Fruit fly (Drosophila melanogaster) whole organism, prepupa: ENCODE results near the gene Fer1.

Experiments
- Blimp-1 ChIP-seq: fragments of 200-800 bp; sonication (Bioruptor generic); optimal IDR thresholded peaks from 3 replicates; lab custom pipeline; 2017; ENCODE audit warnings: missing biosample characterization, missing genetic modification characterization, mild to moderate bottlenecking, moderate library complexity, missing genetic modification reagents
- CG10631 ChIP-seq: fragments of 200-800 bp; sonication (Bioruptor generic); optimal IDR thresholded peaks from 2 replicates; lab custom pipeline; 2016; ENCODE audit warnings: missing biosample characterization, missing genetic modification characterization
- CG10669 ChIP-seq: fragments of 200-800 bp; sonication (Bioruptor generic); optimal IDR thresholded peaks from 3 replicates; lab custom pipeline; 2018; ENCODE audit warnings: missing biosample characterization, mild to moderate bottlenecking, missing genetic modification characterization, moderate library complexity
- CG11294 ChIP-seq: fragments of 200-800 bp; sonication (Bioruptor generic); IDR thresholded peaks from 2 replicates; pipeline ENCODE4 v1.3.6; 2022; ENCODE audit warnings: missing biosample characterization, missing genetic modification characterization
- CG11902 ChIP-seq: fragments of 200-800 bp; sonication (Bioruptor generic); optimal IDR thresholded peaks from 3 replicates; lab custom pipeline; 2016; ENCODE audit warnings: missing biosample characterization, missing genetic modification characterization
- CG16779 ChIP-seq: fragments of 200-800 bp; sonication (Bioruptor generic); optimal IDR thresholded peaks from 3 replicates; lab custom pipeline; 2017; ENCODE audit warnings: missing biosample characterization, mild to moderate bottlenecking, missing genetic modification characterization
- CG3032 ChIP-seq: fragments of 200-800 bp; optimal IDR thresholded peaks from 2 replicates; lab custom pipeline; 2019; ENCODE audit warnings: missing biosample characterization, mild to moderate bottlenecking, missing genetic modification characterization, moderate library complexity
- CG31627 ChIP-seq: fragments of 200-800 bp; sonication (Bioruptor generic); optimal IDR thresholded peaks from 3 replicates; lab custom pipeline; 2016; ENCODE audit warnings: missing biosample characterization, missing genetic modification characterization
- CG32006 ChIP-seq: fragments of 200-800 bp; sonication (Bioruptor generic); optimal IDR thresholded peaks from 3 replicates; lab custom pipeline; 2017; ENCODE audit warnings: missing biosample characterization, mild to moderate bottlenecking, missing genetic modification characterization
- CG34406 ChIP-seq: fragments of 200-800 bp; sonication (Bioruptor generic); optimal IDR thresholded peaks from 3 replicates; lab custom pipeline; 2016; ENCODE audit warnings: missing biosample characterization, missing genetic modification characterization
- CG4318 ChIP-seq: fragments of 200-800 bp; sonication (Bioruptor generic); optimal IDR thresholded peaks from 3 replicates; lab custom pipeline; 2017; ENCODE audit warnings: missing biosample characterization, mild to moderate bottlenecking, missing genetic modification characterization
- CG6163 ChIP-seq: fragments of 200-800 bp; sonication (Bioruptor generic); IDR thresholded peaks from 3 replicates; pipeline ENCODE4 v1.3.6; 2022; ENCODE audit warnings: missing biosample characterization, missing genetic modification characterization
- CG6276 ChIP-seq: fragments of 200-800 bp; sonication (Bioruptor generic); optimal IDR thresholded peaks from 2 replicates; lab custom pipeline; 2017; ENCODE audit warnings: missing biosample characterization, mild to moderate bottlenecking, missing genetic modification characterization
- CG6792 ChIP-seq: fragments of 200-800 bp; sonication (Bioruptor generic); optimal IDR thresholded peaks from 3 replicates; lab custom pipeline; 2016; ENCODE audit warnings: missing biosample characterization, missing genetic modification characterization
- CG7368 ChIP-seq: fragments of 200-800 bp; sonication (Bioruptor generic); optimal IDR thresholded peaks from 3 replicates; lab custom pipeline; 2016; ENCODE audit warnings: missing biosample characterization, missing genetic modification characterization
- CG8119 ChIP-seq: fragments of 200-800 bp; sonication (Bioruptor generic); IDR thresholded peaks from 3 replicates; pipeline ENCODE4 v1.3.6; 2022; ENCODE audit warnings: missing biosample characterization, missing genetic modification characterization
- CG8632 ChIP-seq: fragments of 200-800 bp; sonication (Bioruptor generic); optimal IDR thresholded peaks from 3 replicates; lab custom pipeline; 2016; ENCODE audit warnings: missing biosample characterization, missing genetic modification characterization
- CG9139 ChIP-seq: fragments of 200-800 bp; sonication (Bioruptor generic); optimal IDR thresholded peaks from 3 replicates; lab custom pipeline; 2017; ENCODE audit warnings: missing biosample characterization, mild to moderate bottlenecking, missing genetic modification characterization
- Eip75B ChIP-seq: fragments of 200-800 bp; sonication (Bioruptor generic); optimal IDR thresholded peaks from 3 replicates; lab custom pipeline; 2016; ENCODE audit warnings: missing biosample characterization, missing genetic modification characterization
- Eip93F ChIP-seq: fragments of 200-800 bp; sonication (Bioruptor generic); optimal IDR thresholded peaks from 2 replicates; lab custom pipeline; 2016; ENCODE audit warnings: missing biosample characterization, mild to moderate bottlenecking, missing genetic modification characterization
- Ets21C ChIP-seq: fragments of 200-800 bp; sonication (Bioruptor generic); optimal IDR thresholded peaks from 3 replicates; lab custom pipeline; 2016; ENCODE audit warnings: missing biosample characterization, missing genetic modification characterization
- Ets96B ChIP-seq: fragments of 200-800 bp; optimal IDR thresholded peaks from 2 replicates; lab custom pipeline; 2019; ENCODE audit warnings: missing biosample characterization, mild to moderate bottlenecking, missing genetic modification characterization, moderate library complexity
- Hr39 ChIP-seq: fragments of 200-800 bp; sonication (Bioruptor generic); optimal IDR thresholded peaks from 2 replicates; lab custom pipeline; 2016; ENCODE audit warnings: missing biosample characterization, missing genetic modification characterization
- Hr4 ChIP-seq: fragments of 200-800 bp; sonication (Bioruptor generic); optimal IDR thresholded peaks from 3 replicates; lab custom pipeline; 2016; ENCODE audit warnings: missing biosample characterization, missing genetic modification characterization
- OdsH ChIP-seq: fragments of 200-800 bp; sonication (Bioruptor generic); optimal IDR thresholded peaks from 3 replicates; lab custom pipeline; 2016; ENCODE audit warnings: missing biosample characterization, missing genetic modification characterization
- Smox ChIP-seq: fragments of 200-800 bp; sonication (Bioruptor generic); optimal IDR thresholded peaks from 3 replicates; lab custom pipeline; 2016; ENCODE audit warnings: missing biosample characterization, missing genetic modification characterization
- Sox102F ChIP-seq: fragments of 200-800 bp; sonication (Bioruptor generic); optimal IDR thresholded peaks from 2 replicates; lab custom pipeline; 2016; ENCODE audit warnings: missing biosample characterization, mild to moderate bottlenecking, missing genetic modification characterization
- Sox14 ChIP-seq: fragments of 200-800 bp; sonication (Bioruptor generic); optimal IDR thresholded peaks from 3 replicates; lab custom pipeline; 2016; ENCODE audit warnings: missing biosample characterization, missing genetic modification characterization
- achi ChIP-seq: fragments of 200-800 bp; sonication (Bioruptor generic); optimal IDR thresholded peaks from 3 replicates; lab custom pipeline; 2016; ENCODE audit warnings: missing biosample characterization, missing genetic modification characterization
- acj6 ChIP-seq: fragments of 200-800 bp; sonication (Bioruptor generic); optimal IDR thresholded peaks from 3 replicates; lab custom pipeline; 2016; ENCODE audit warnings: missing biosample characterization, missing genetic modification characterization
- cyc ChIP-seq: fragments of 200-800 bp; sonication (Bioruptor generic); optimal IDR thresholded peaks from 3 replicates; lab custom pipeline; 2016; ENCODE audit warnings: missing biosample characterization, missing genetic modification characterization
- dac ChIP-seq: fragments of 200-800 bp; sonication (Bioruptor generic); optimal IDR thresholded peaks from 2 replicates; lab custom pipeline; 2017; ENCODE audit warnings: missing biosample characterization, mild to moderate bottlenecking, missing genetic modification characterization
- dsx ChIP-seq: fragments of 200-800 bp; optimal IDR thresholded peaks from 3 replicates; lab custom pipeline; 2019; ENCODE audit warnings: missing biosample characterization, mild to moderate bottlenecking, missing genetic modification characterization, moderate library complexity; ENCODE audit not compliant: poor library complexity, severe bottlenecking
- eg ChIP-seq: fragments of 200-800 bp; sonication (Bioruptor generic); IDR thresholded peaks from 3 replicates; pipeline ENCODE4 v1.3.6; 2022; ENCODE audit warnings: missing biosample characterization, missing genetic modification characterization
- esn ChIP-seq: fragments of 200-800 bp; sonication (Bioruptor generic); optimal IDR thresholded peaks from 2 replicates; lab custom pipeline; 2016; ENCODE audit warnings: missing biosample characterization, mild to moderate bottlenecking, missing genetic modification characterization, moderate library complexity
- fd59A ChIP-seq: fragments of 200-800 bp; sonication (Bioruptor generic); optimal IDR thresholded peaks from 2 replicates; lab custom pipeline; 2017; ENCODE audit warnings: missing biosample characterization, mild to moderate bottlenecking, missing genetic modification characterization, missing genetic modification reagents
- fd85E ChIP-seq: fragments of 200-800 bp; sonication (Bioruptor generic); optimal IDR thresholded peaks from 3 replicates; lab custom pipeline; 2016; ENCODE audit warnings: missing biosample characterization, missing genetic modification characterization
- fkh ChIP-seq: fragments of 200-800 bp; sonication (Bioruptor generic); optimal IDR thresholded peaks from 3 replicates; lab custom pipeline; 2017; ENCODE audit warnings: missing biosample characterization, mild to moderate bottlenecking, missing genetic modification characterization, moderate library complexity
- lz ChIP-seq: fragments of 200-800 bp; sonication (Bioruptor generic); optimal IDR thresholded peaks from 3 replicates; lab custom pipeline; 2016; ENCODE audit warnings: missing biosample characterization, missing genetic modification characterization
- net ChIP-seq: fragments of 200-800 bp; sonication (Bioruptor generic); optimal IDR thresholded peaks from 3 replicates; lab custom pipeline; 2016; ENCODE audit warnings: missing biosample characterization, missing genetic modification characterization
- pdm3 ChIP-seq: fragments of 200-800 bp; sonication (Bioruptor generic); optimal IDR thresholded peaks from 3 replicates; lab custom pipeline; 2016; ENCODE audit warnings: missing biosample characterization, missing genetic modification characterization
- salr ChIP-seq, 2 experiments: fragments of 200-800 bp; sonication (Bioruptor generic); optimal IDR thresholded peaks; 3 replicates each; lab custom pipeline; 2016 to 2018; ENCODE audit warnings: missing biosample characterization in 2 of 2, missing genetic modification characterization in 2 of 2, mild to moderate bottlenecking in 1 of 2
- spab ChIP-seq: fragments of 200-800 bp; sonication (Bioruptor generic); optimal IDR thresholded peaks from 2 replicates; lab custom pipeline; 2017; ENCODE audit warnings: missing biosample characterization, mild to moderate bottlenecking, missing genetic modification characterization, missing genetic modification reagents
- topi ChIP-seq: fragments of 200-800 bp; sonication (Bioruptor generic); optimal IDR thresholded peaks from 3 replicates; lab custom pipeline; 2016; ENCODE audit warnings: missing biosample characterization, missing genetic modification characterization
- vri ChIP-seq: fragments of 200-800 bp; sonication (Bioruptor generic); optimal IDR thresholded peaks from 3 replicates; lab custom pipeline; 2016; ENCODE audit warnings: missing biosample characterization, mild to moderate bottlenecking, missing genetic modification characterization

Gene Fer1

DNA sequence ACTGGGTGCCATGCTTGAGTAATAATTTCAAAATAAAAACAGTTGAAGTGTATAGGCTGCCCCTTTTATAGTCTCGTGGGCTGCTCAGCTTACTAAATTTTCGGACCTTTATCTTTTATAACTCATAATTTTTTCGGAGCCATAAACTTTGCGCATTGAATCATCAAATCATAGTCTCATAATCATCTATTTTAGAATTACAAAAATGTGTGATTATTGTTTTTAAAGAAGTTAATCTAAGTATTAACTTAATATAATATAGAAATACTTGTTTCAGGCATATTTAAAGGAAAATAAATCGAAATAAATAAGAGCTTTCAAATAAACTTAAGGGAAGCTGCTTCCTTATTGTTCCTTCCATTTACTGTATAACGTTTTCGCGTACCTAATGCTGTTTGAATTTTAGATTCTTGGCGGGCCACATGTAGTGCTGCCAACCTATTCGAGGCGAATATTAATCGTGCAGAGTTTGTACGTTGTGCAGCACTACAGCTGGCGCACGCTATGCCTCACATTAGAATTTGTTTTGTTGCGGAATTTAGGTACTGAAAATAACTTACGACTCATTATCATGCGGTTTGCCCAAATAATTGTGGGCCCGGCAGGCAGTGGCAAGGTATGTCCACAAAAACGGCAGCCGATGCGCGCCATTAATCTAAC is 8.4 kb downstream of the Fer1 start, which contains the start of the genes CG14610 and CG2656 (continued):
- TF ChIP-seq Hr4 (GFP tag; lab: Kevin White, UChicago) (peak; percentile 74), net (no peak), topi (GFP tag; lab: Kevin White, UChicago) (peak; percentile 69), CG8632 (GFP tag; lab: Kevin White, UChicago) (peak; percentile 39), esn (peak; percentile 82), Blimp-1 (GFP tag; lab: Kevin White, UChicago) (no peak), CG8119 (GFP tag; lab: Robert Waterston, UW) (no peak), lz (peak; percentile 78), dsx (no peak), CG11902 (GFP tag; lab: Kevin White, UChicago) (peak; percentile 43), OdsH (GFP tag; lab: Kevin White, UChicago) (peak; percentile 71), fd59A (GFP tag; lab: Kevin White, UChicago) (no peak), CG34406 (GFP tag; lab: Kevin White, UChicago) (no peak), CG6163 (GFP tag; lab: Robert Waterston, UW) (no peak), eg (GFP tag; lab: Robert Waterston, UW) (no peak; the same call in 2 of the 3 replicates), Eip75B (no peak), CG31627 (peak; percentile 82), Eip93F (GFP tag; lab: Kevin White, UChicago) (no peak), cyc (GFP tag; lab: Kevin White, UChicago) (peak; percentile 80), fkh (no peak), CG16779 (tag; lab: Kevin White, UChicago) (no peak), acj6 (GFP tag; lab: Kevin White, UChicago) (peak; percentile 69), vri (no peak), CG32006 (no peak), Ets21C (GFP tag; lab: Kevin White, UChicago) (peak; percentile 55), salr (GFP tag; optimal IDR thresholded peaks at IDR 0.05; lab: Kevin White, UChicago) (peak in 1 of 2 experiments; percentile 31), CG7368 (GFP tag; lab: Kevin White, UChicago) (peak; percentile 43), Ets96B (tag; lab: Kevin White, UChicago) (no peak), dac (peak; percentile 45), Sox102F (no peak), Sox14 (peak; percentile 76), CG4318 (GFP tag; lab: Kevin White, UChicago) (no peak), pdm3 (peak; percentile 75), CG11294 (GFP tag; lab: Robert Waterston, UW) (no peak), CG3032 (tag; lab: Kevin White, UChicago) (peak; percentile 36), fd85E (GFP tag; lab: Kevin White, UChicago) (no peak), CG10669 (GFP tag; lab: Kevin White, UChicago) (no peak)

DNA sequence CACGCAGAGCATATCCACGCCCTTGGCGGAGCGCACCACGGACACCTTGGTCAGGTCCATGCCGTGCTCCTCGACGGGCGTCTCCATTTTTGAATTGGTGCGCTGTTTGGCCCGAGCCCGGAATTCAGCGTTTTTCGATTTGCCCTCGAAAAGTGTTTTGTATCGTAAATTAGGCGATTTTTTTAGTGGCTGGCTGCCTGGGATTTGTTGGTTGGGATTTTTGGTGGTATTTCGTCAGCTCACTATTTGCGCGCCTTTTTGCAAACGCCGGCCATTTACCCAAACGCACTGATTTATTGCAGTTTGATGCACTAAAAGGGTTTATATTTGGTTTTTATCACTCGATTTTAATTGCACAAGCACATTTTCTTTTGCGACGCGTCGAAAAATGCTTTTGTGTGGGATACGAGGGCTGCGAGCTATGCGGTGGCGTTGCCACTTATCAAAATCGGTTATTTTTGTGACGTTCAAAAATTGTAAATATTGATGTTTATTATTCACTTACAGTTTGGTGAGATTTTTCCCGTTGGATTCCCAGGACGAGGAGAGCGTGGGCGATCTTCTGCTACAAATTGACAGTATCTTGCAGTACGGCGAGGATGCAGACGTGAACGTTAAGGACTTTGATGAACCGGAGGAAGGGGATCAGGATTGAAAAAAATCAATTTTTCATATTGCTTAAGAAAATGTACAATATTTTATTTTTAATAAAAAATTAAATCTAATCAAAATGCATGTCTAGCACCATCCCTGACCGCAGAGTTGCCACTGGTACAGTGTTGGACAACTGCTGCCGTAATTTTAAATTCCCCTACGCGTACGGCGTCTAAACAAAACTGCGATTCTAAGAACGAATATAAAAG is 14.8 kb downstream of the Fer1 start, which contains the start of the genes gfzf and Sas-4:
TSS of gene gfzf (minus strand) at position 425 of the 863 bp plus-strand sequence.
TSS of gene Sas-4 (plus strand) at position 824 of the 863 bp plus-strand sequence.
- no peak for TF ChIP-seq CG6792
- peak; percentile 72 for TF ChIP-seq CG3032 (tag; lab: Kevin White, UChicago)
- peak; percentile 61; the same call in 1 of the 2 replicates for TF ChIP-seq CG11294 (GFP tag; lab: Robert Waterston, UW)
- peak; percentile 41 for TF ChIP-seq dac
- TF ChIP-seq fd59A (GFP tag; lab: Kevin White, UChicago), result peak; percentile 53
- TF ChIP-seq CG31627, result peak; percentile 73
- TF ChIP-seq CG10631 (GFP tag; lab: Kevin White, UChicago), result peak; percentile 70
- TF ChIP-seq vri, result no peak
- no peak for TF ChIP-seq fkh
- TF ChIP-seq CG9139 (GFP tag; lab: Kevin White, UChicago), result no peak
- peak; percentile 76 for TF ChIP-seq Hr39 (GFP tag; lab: Kevin White, UChicago)
- TF ChIP-seq Hr4 (GFP tag; lab: Kevin White, UChicago), result no peak
- peak; percentile 61 for TF ChIP-seq cyc (GFP tag; lab: Kevin White, UChicago)
- no peak for TF ChIP-seq Sox102F
- TF ChIP-seq CG4318 (GFP tag; lab: Kevin White, UChicago), result no peak
- TF ChIP-seq Blimp-1 (GFP tag; lab: Kevin White, UChicago), result peak; percentile 14
- peak; percentile 66 for TF ChIP-seq CG34406 (GFP tag; lab: Kevin White, UChicago)
- no peak for TF ChIP-seq CG16779 (tag; lab: Kevin White, UChicago)
- TF ChIP-seq acj6 (GFP tag; lab: Kevin White, UChicago), result peak; percentile 70
- TF ChIP-seq CG6276 (GFP tag; lab: Kevin White, UChicago), result no peak
- no peak for TF ChIP-seq spab (GFP tag; lab: Kevin White, UChicago)
- TF ChIP-seq dsx, result no peak
- TF ChIP-seq Ets21C (GFP tag; lab: Kevin White, UChicago), result no peak
- no peak for TF ChIP-seq fd85E (GFP tag; lab: Kevin White, UChicago)
- TF ChIP-seq CG11902 (GFP tag; lab: Kevin White, UChicago), result peak; percentile 71
- no peak for TF ChIP-seq Smox (GFP tag; lab: Kevin White, UChicago)
- TF ChIP-seq achi (GFP tag; lab: Kevin White, UChicago), result no peak
